Worm (Caenorhabditis elegans) whole organism, L4/young adult: ENCODE measurements around the gene nhr-30.

Experiments used
- W03F9.2 ChIP-seq: fragments of 150-350 bp; optimal IDR thresholded peaks from 2 replicates; lab custom pipeline; 2014; ENCODE audit warnings: missing biosample characterization, missing genetic modification characterization
- dao-5 ChIP-seq: sonication (generic microtip); optimal IDR thresholded peaks from 2 replicates; lab custom pipeline; 2016; ENCODE audit warnings: missing genotype, missing genetic modification characterization, moderate library complexity, missing compliant biosample characterization

DNA sequence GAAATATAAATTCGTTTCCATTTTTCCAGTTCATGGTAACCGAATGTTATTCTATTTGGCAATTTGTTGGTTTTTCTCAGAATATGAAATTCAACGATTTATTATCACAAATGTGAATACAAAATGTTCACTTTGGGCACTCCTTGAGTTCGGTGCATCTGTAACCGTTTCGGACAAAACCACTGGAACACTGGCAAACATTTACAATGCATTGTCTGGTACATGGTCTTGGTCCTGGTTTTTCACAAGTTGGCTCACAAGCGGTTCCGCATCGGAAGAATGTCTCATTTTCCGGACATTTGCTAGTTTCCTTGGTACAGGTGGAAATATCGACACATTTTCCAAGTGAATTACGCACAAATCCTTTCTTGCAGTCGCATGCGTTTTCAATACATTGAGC is 8.3 kb downstream of the nhr-30 start:
- TF ChIP-seq W03F9.2 (no peak), dao-5 (no peak)
